Fruit fly (Drosophila melanogaster) whole organism, prepupa: Measurements from ENCODE around the gene Muc68E.

ENCODE experiments used
- Blimp-1 ChIP-seq: fragments of 200-800 bp; sonication (Bioruptor generic); optimal IDR thresholded peaks from 3 replicates; lab custom pipeline; 2017; ENCODE audit warnings: missing biosample characterization, missing genetic modification characterization, mild to moderate bottlenecking, moderate library complexity, missing genetic modification reagents
- CG9139 ChIP-seq: fragments of 200-800 bp; sonication (Bioruptor generic); optimal IDR thresholded peaks from 3 replicates; lab custom pipeline; 2017; ENCODE audit warnings: missing biosample characterization, mild to moderate bottlenecking, missing genetic modification characterization
- Ets21C ChIP-seq: fragments of 200-800 bp; sonication (Bioruptor generic); optimal IDR thresholded peaks from 3 replicates; lab custom pipeline; 2016; ENCODE audit warnings: missing biosample characterization, missing genetic modification characterization
- Sox102F ChIP-seq: fragments of 200-800 bp; sonication (Bioruptor generic); optimal IDR thresholded peaks from 2 replicates; lab custom pipeline; 2016; ENCODE audit warnings: missing biosample characterization, mild to moderate bottlenecking, missing genetic modification characterization
- Sox14 ChIP-seq: fragments of 200-800 bp; sonication (Bioruptor generic); optimal IDR thresholded peaks from 3 replicates; lab custom pipeline; 2016; ENCODE audit warnings: missing biosample characterization, missing genetic modification characterization
- fd59A ChIP-seq: fragments of 200-800 bp; sonication (Bioruptor generic); optimal IDR thresholded peaks from 2 replicates; lab custom pipeline; 2017; ENCODE audit warnings: missing biosample characterization, mild to moderate bottlenecking, missing genetic modification characterization, missing genetic modification reagents
- pdm3 ChIP-seq: fragments of 200-800 bp; sonication (Bioruptor generic); optimal IDR thresholded peaks from 3 replicates; lab custom pipeline; 2016; ENCODE audit warnings: missing biosample characterization, missing genetic modification characterization
- spab ChIP-seq: fragments of 200-800 bp; sonication (Bioruptor generic); optimal IDR thresholded peaks from 2 replicates; lab custom pipeline; 2017; ENCODE audit warnings: missing biosample characterization, mild to moderate bottlenecking, missing genetic modification characterization, missing genetic modification reagents

DNA sequence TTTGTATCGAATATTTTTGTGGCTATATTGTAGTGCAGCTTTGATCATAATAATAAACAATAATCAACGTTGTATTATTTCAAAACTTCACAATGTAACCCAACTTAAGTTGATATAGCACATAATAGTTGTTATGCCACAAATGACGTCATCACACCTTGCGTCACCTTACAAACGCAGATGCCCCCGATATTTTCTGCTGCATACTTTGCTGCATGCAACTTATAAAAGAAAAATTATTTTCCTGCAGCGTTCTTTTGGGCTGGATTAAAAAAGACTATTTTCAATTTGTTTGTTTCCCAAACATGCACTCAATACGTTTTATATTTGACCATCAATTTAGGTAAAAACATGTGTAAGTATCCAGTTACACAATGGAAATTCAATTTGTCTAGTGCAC is 54.6 kb downstream of the Muc68E start:
- no peak for TF ChIP-seq fd59A (GFP tag; lab: Kevin White, UChicago)
- TF ChIP-seq Blimp-1: no peak
- no peak for TF ChIP-seq pdm3 (GFP tag; lab: Kevin White, UChicago)
- TF ChIP-seq CG9139 (GFP tag; lab: Kevin White, UChicago): no peak
- TF ChIP-seq Ets21C (GFP tag; lab: Kevin White, UChicago): no peak
- TF ChIP-seq Sox14 (GFP tag; lab: Kevin White, UChicago): no peak
- TF ChIP-seq Sox102F (GFP tag; lab: Kevin White, UChicago): no peak
- TF ChIP-seq spab (GFP tag; lab: Kevin White, UChicago): no peak
